Worm (Caenorhabditis elegans) whole organism, L4/young adult: ENCODE results near the gene zzz-1.

Experiments
- W03F9.2 ChIP-seq: fragments of 150-350 bp; optimal IDR thresholded peaks from 2 replicates; lab custom pipeline; 2014; ENCODE audit warnings: missing biosample characterization, missing genetic modification characterization
- dao-5 ChIP-seq: sonication (generic microtip); optimal IDR thresholded peaks from 2 replicates; lab custom pipeline; 2016; ENCODE audit warnings: missing genotype, missing genetic modification characterization, moderate library complexity, missing compliant biosample characterization
- him-1 ChIP-seq: sonication (generic microtip); optimal IDR thresholded peaks from 2 replicates; lab custom pipeline; 2016; ENCODE audit warnings: missing genotype, missing genetic modification reagents, missing genetic modification characterization, missing compliant biosample characterization

ce11 chrV:10871457-10871861, 37.5 kb downstream of the zzz-1 start:
- TF ChIP-seq dao-5 (tag; lab: Kevin White, UChicago) (no peak), him-1 (tag; lab: Kevin White, UChicago) (peak; percentile 88), W03F9.2 (peak; percentile 25)
